Fruit fly (Drosophila melanogaster): ENCODE results near the gene Pmvk.

Gene Pmvk

dm6 chr2L:19575626-19576298 is 4.4 kb downstream of the Pmvk start (continued):
- TF ChIP-seq prd (optimal IDR thresholded peaks at IDR 0.05) (no peak), prd (GFP tag; IDR thresholded peaks at IDR 0.05) (peak; percentile 96), nmo (GFP tag; optimal IDR thresholded peaks at IDR 0.05) (peak; percentile 98), CG6272 (GFP tag; IDR thresholded peaks at IDR 0.05) (peak; percentile 94), pnt (GFP tag; optimal IDR thresholded peaks at IDR 0.05) (peak; percentile 96), sqz (GFP tag; optimal IDR thresholded peaks at IDR 0.05) (peak; percentile 86), sim (GFP tag; IDR thresholded peaks at IDR 0.05) (0 out of 2 replicates have a peak, but pooled peaks have one; percentile 42), E2f2 (GFP tag; IDR thresholded peaks at IDR 0.05) (peak; percentile 78), CG2678 (tag; optimal IDR thresholded peaks at IDR 0.05) (peak; percentile 98), CG9727 (GFP tag; optimal IDR thresholded peaks at IDR 0.05) (peak; percentile 98), cad (GFP tag; optimal IDR thresholded peaks at IDR 0.05) (no peak), CG13123 (GFP tag; optimal IDR thresholded peaks at IDR 0.05) (peak; percentile 93), CG7839 (tag; optimal IDR thresholded peaks at IDR 0.05) (peak; percentile 98), ttk (GFP tag; IDR thresholded peaks at IDR 0.05) (peak; percentile 85), sd (tag; optimal IDR thresholded peaks at IDR 0.05) (peak; percentile 100), vvl (GFP tag; IDR thresholded peaks at IDR 0.05) (peak; percentile 92), CG31224 (GFP tag; IDR thresholded peaks at IDR 0.05) (peak; percentile 94), CG15269 (tag; optimal IDR thresholded peaks at IDR 0.05) (peak; percentile 97), jing (GFP tag; optimal IDR thresholded peaks at IDR 0.05) (peak; percentile 96), eyg (GFP tag; optimal IDR thresholded peaks at IDR 0.05) (peak; percentile 95), gem (tag; optimal IDR thresholded peaks at IDR 0.05) (peak; percentile 98), CG33557 (GFP tag; optimal IDR thresholded peaks at IDR 0.05) (peak; percentile 88), schlank (tag; optimal IDR thresholded peaks at IDR 0.05) (peak; percentile 86), tna (GFP tag; IDR thresholded peaks at IDR 0.05; ENCODE audit: partially characterized antibody) (no peak), CG13424 (tag; optimal IDR thresholded peaks at IDR 0.05) (peak; percentile 96), CG15514 (GFP tag; optimal IDR thresholded peaks at IDR 0.05) (peak; percentile 90), CG11560 (tag; IDR thresholded peaks at IDR 0.05) (peak; percentile 90), CG9609 (GFP tag; optimal IDR thresholded peaks at IDR 0.05) (peak; percentile 97), CG34224 (GFP tag; IDR thresholded peaks at IDR 0.05; ENCODE audit: partially characterized antibody) (no peak; the same call in 1 of the 3 replicates), abd-A (tag; optimal IDR thresholded peaks at IDR 0.05) (peak; percentile 90), amos (GFP tag; IDR thresholded peaks at IDR 0.05; ENCODE audit: partially characterized antibody) (peak; percentile 27; the same call in 1 of the 2 replicates), CG32767 (GFP tag; IDR thresholded peaks at IDR 0.05) (peak; percentile 59; the same call in 1 of the 2 replicates), CG8944 (GFP tag; optimal IDR thresholded peaks at IDR 0.05) (peak; percentile 94), CG15601 (tag; optimal IDR thresholded peaks at IDR 0.05) (peak; percentile 91), Xbp1 (GFP tag; optimal IDR thresholded peaks at IDR 0.05) (peak; percentile 97), BtbVII (GFP tag; optimal IDR thresholded peaks at IDR 0.05) (peak; percentile 94), HLH3B (GFP tag; IDR thresholded peaks at IDR 0.05) (peak; percentile 92), org-1 (GFP tag; optimal IDR thresholded peaks at IDR 0.05) (peak; percentile 97), CG4404 (GFP tag; IDR thresholded peaks at IDR 0.05) (peak; percentile 95), CG6689 (GFP tag; IDR thresholded peaks at IDR 0.05) (peak; percentile 96), chn (GFP tag; optimal IDR thresholded peaks at IDR 0.05) (peak; percentile 98), cwo (GFP tag; optimal IDR thresholded peaks at IDR 0.05) (peak; percentile 93), vfl (GFP tag; optimal IDR thresholded peaks at IDR 0.05) (peak; percentile 94), D19B (GFP tag; optimal IDR thresholded peaks at IDR 0.05) (peak; percentile 92), Bgb (GFP tag; IDR thresholded peaks at IDR 0.05; ENCODE audit: partially characterized antibody) (no peak; the same call in 1 of the 2 replicates), CG7987 (GFP tag; optimal IDR thresholded peaks at IDR 0.05) (peak; percentile 74), MESR4 (GFP tag; optimal IDR thresholded peaks at IDR 0.05) (no peak), CG13894 (tag; optimal IDR thresholded peaks at IDR 0.05) (peak; percentile 75), CG12236 (GFP tag; optimal IDR thresholded peaks at IDR 0.05) (peak; percentile 90)

All from whole organism, embryonic.